Worm (Caenorhabditis elegans) whole organism, L4 larva: ENCODE results near the gene baf-1.

Experiments
- F10B5.3 ChIP-seq: sonication (generic microtip); optimal IDR thresholded peaks from 2 replicates; lab custom pipeline; 2016; ENCODE audit warnings: mild to moderate bottlenecking, missing genetic modification characterization, missing compliant biosample characterization
- F44E2.7 ChIP-seq: fragments of 200-800 bp; sonication (Bioruptor generic); IDR thresholded peaks from 2 replicates; pipeline ENCODE4 v2.1.2; 2022; ENCODE audit warnings: missing genetic modification characterization, missing compliant biosample characterization
- F49E8.2 ChIP-seq: sonication (generic microtip); optimal IDR thresholded peaks from 2 replicates; lab custom pipeline; 2016; ENCODE audit warnings: missing compliant biosample characterization, mild to moderate bottlenecking, missing genetic modification characterization, borderline replicate concordance
- Y48G9A.11 ChIP-seq: fragments of 200-800 bp; sonication (Bioruptor generic); IDR thresholded peaks from 2 replicates; pipeline ENCODE4 v1.3.6; 2022; ENCODE audit warnings: missing genetic modification reagents, missing genetic modification characterization, missing compliant biosample characterization
- Y5F2A.4 ChIP-seq: fragments of 200-800 bp; sonication (Bioruptor generic); optimal IDR thresholded peaks from 2 replicates; lab custom pipeline; 2018; ENCODE audit warnings: mild to moderate bottlenecking, missing genetic modification characterization, missing compliant biosample characterization
- Y75B8A.6 ChIP-seq: fragments of 200-800 bp; sonication (Bioruptor generic); IDR thresholded peaks from 2 replicates; pipeline ENCODE4 v1.3.6; 2022; ENCODE audit warnings: missing genetic modification reagents, missing genetic modification characterization, missing compliant biosample characterization
- ama-1 ChIP-seq: fragments of 150-350 bp; optimal IDR thresholded peaks from 2 replicates; lab custom pipeline; 2014; ENCODE audit warnings: inconsistent platforms, mixed read lengths
- arid-1 ChIP-seq: fragments of 200-800 bp; sonication (Bioruptor generic); conservative IDR thresholded peaks from 2 replicates; pipeline ENCODE4 v1.3.6; 2022; ENCODE audit warnings: missing genetic modification reagents, missing genetic modification characterization, missing compliant biosample characterization
- ceh-82 ChIP-seq: sonication (generic microtip); optimal IDR thresholded peaks from 2 replicates; lab custom pipeline; 2017; ENCODE audit warnings: missing biosample characterization, missing genetic modification characterization
- ces-1 ChIP-seq: fragments of 150-350 bp; sonication (generic microtip); optimal IDR thresholded peaks from 4 replicates; lab custom pipeline; 2014; ENCODE audit warnings: missing biosample characterization, missing genetic modification reagents, missing genetic modification characterization
- daf-12 ChIP-seq: fragments of 150-350 bp; optimal IDR thresholded peaks from 2 replicates; lab custom pipeline; 2014; ENCODE audit warnings: missing biosample characterization, missing genetic modification reagents, missing genetic modification characterization
- daf-16 ChIP-seq, 3 experiments: sonication (generic microtip); optimal IDR thresholded peaks; 2 replicates each; lab custom pipeline; 2016 to 2017; ENCODE audit warnings: missing genetic modification characterization in 3 of 3, missing genetic modification reagents in 3 of 3, mild to moderate bottlenecking in 2 of 3, missing compliant biosample characterization in 2 of 3, missing biosample characterization in 1 of 3, moderate library complexity in 1 of 3
- daf-19 ChIP-seq: fragments of 200-800 bp; sonication (Bioruptor generic); conservative IDR thresholded peaks from 2 replicates; pipeline ENCODE4 v1.3.6; 2022; ENCODE audit warnings: missing genetic modification characterization, missing compliant biosample characterization
- dmd-8 ChIP-seq: fragments of 200-800 bp; sonication (Bioruptor generic); IDR thresholded peaks from 2 replicates; pipeline ENCODE4 v1.3.6; 2022; ENCODE audit warnings: missing genetic modification characterization, missing compliant biosample characterization
- dpl-1 ChIP-seq: fragments of 150-350 bp; optimal IDR thresholded peaks from 2 replicates; lab custom pipeline; 2014; ENCODE audit warnings: missing biosample characterization, missing genetic modification reagents, missing genetic modification characterization
- duxl-1 ChIP-seq: sonication (generic microtip); optimal IDR thresholded peaks from 2 replicates; lab custom pipeline; 2016; ENCODE audit warnings: mild to moderate bottlenecking, missing genetic modification characterization, moderate library complexity, missing compliant biosample characterization; ENCODE audit not compliant: poor library complexity
- dve-1 ChIP-seq: sonication (generic microtip); optimal IDR thresholded peaks from 2 replicates; lab custom pipeline; 2017; ENCODE audit warnings: antibody characterized with exemption, mild to moderate bottlenecking, missing genetic modification characterization, missing compliant biosample characterization; ENCODE audit not compliant: insufficient read depth
- egl-27 ChIP-seq: sonication (generic microtip); optimal IDR thresholded peaks from 3 replicates; lab custom pipeline; 2017; ENCODE audit warnings: missing biosample characterization, missing genetic modification reagents, missing genetic modification characterization
- hif-1 ChIP-seq, 2 experiments: sonication (generic microtip); optimal IDR thresholded peaks; 2 replicates each; lab custom pipeline; 2016 to 2017; ENCODE audit warnings: missing compliant biosample characterization in 2 of 2, missing genetic modification characterization in 2 of 2, missing genetic modification reagents in 2 of 2, missing genotype in 2 of 2, mild to moderate bottlenecking in 1 of 2
- hmg-1.1 ChIP-seq: fragments of 200-800 bp; sonication (Bioruptor generic); IDR thresholded peaks from 2 replicates; pipeline ENCODE4 v1.3.6; 2022; ENCODE audit warnings: missing genetic modification reagents, missing genetic modification characterization, missing compliant biosample characterization
- lim-7 ChIP-seq: fragments of 200-800 bp; sonication (Bioruptor generic); IDR thresholded peaks from 2 replicates; pipeline ENCODE4 v1.3.6; 2022; ENCODE audit warnings: missing genetic modification characterization, missing compliant biosample characterization
- lin-38 ChIP-seq: fragments of 200-800 bp; sonication (Bioruptor generic); IDR thresholded peaks from 2 replicates; pipeline ENCODE4 v1.3.6; 2022; ENCODE audit warnings: missing genetic modification reagents, missing genetic modification characterization, missing compliant biosample characterization
- lsy-2 ChIP-seq, 2 experiments: fragments of 150-350 bp in 1 of 2; sonication (generic microtip) in 1 of 2; optimal IDR thresholded peaks; 2 replicates each; lab custom pipeline; 2014 to 2017; ENCODE audit warnings: missing biosample characterization in 2 of 2, missing genetic modification characterization in 2 of 2
- madf-5 ChIP-seq, 2 experiments: fragments of 200-800 bp; sonication (Bioruptor generic); IDR thresholded peaks; 2 replicates each; pipeline ENCODE4 v1.3.6; 2022; ENCODE audit warnings: missing compliant biosample characterization in 2 of 2, missing genetic modification characterization in 2 of 2
- madf-9 ChIP-seq: fragments of 200-800 bp; sonication (Bioruptor generic); conservative IDR thresholded peaks from 2 replicates; pipeline ENCODE4 v1.3.6; 2022; ENCODE audit warnings: missing genetic modification reagents, missing genetic modification characterization, missing compliant biosample characterization
- mdt-29 ChIP-seq: fragments of 200-800 bp; sonication (Bioruptor generic); IDR thresholded peaks from 2 replicates; pipeline ENCODE4 v1.3.6; 2022; ENCODE audit warnings: missing genetic modification reagents, missing genetic modification characterization, missing compliant biosample characterization
- mep-1 ChIP-seq: fragments of 150-350 bp; sonication (generic microtip); optimal IDR thresholded peaks from 3 replicates; lab custom pipeline; 2014; ENCODE audit warnings: missing biosample characterization, missing genetic modification characterization
- mes-2 ChIP-seq: sonication (generic microtip); optimal IDR thresholded peaks from 2 replicates; lab custom pipeline; 2016; ENCODE audit warnings: missing genotype, mild to moderate bottlenecking, missing genetic modification characterization, missing compliant biosample characterization; ENCODE audit not compliant: poor library complexity, severe bottlenecking
- mxl-3 ChIP-seq: fragments of 200-800 bp; sonication (Bioruptor generic); optimal IDR thresholded peaks from 2 replicates; lab custom pipeline; 2018; ENCODE audit warnings: mild to moderate bottlenecking, missing genetic modification characterization, missing compliant biosample characterization
- nhr-102 ChIP-seq: sonication (generic microtip); optimal IDR thresholded peaks from 2 replicates; lab custom pipeline; 2016; ENCODE audit warnings: mild to moderate bottlenecking, missing genetic modification characterization, moderate library complexity, missing compliant biosample characterization
- nhr-41 ChIP-seq: fragments of 200-800 bp; sonication (Bioruptor generic); IDR thresholded peaks from 2 replicates; pipeline ENCODE4 v1.3.6; 2022; ENCODE audit warnings: missing genetic modification reagents, missing genetic modification characterization, missing compliant biosample characterization
- nhr-42 ChIP-seq: fragments of 200-800 bp; sonication (Bioruptor generic); IDR thresholded peaks from 2 replicates; pipeline ENCODE4 v1.3.6; 2022; ENCODE audit warnings: missing genetic modification characterization, missing compliant biosample characterization
- nhr-76 ChIP-seq: fragments of 150-350 bp; optimal IDR thresholded peaks from 2 replicates; lab custom pipeline; 2014; ENCODE audit warnings: missing biosample characterization, missing genetic modification characterization
- rbr-2 ChIP-seq: sonication (generic microtip); optimal IDR thresholded peaks from 2 replicates; lab custom pipeline; 2016; ENCODE audit warnings: missing genotype, missing genetic modification characterization, missing compliant biosample characterization
- set-16 ChIP-seq: fragments of 200-800 bp; sonication (Bioruptor generic); IDR thresholded peaks from 2 replicates; pipeline ENCODE4 v1.3.6; 2022; ENCODE audit warnings: missing genetic modification reagents, missing genetic modification characterization, missing compliant biosample characterization
- snpc-4 ChIP-seq: fragments of 150-350 bp; optimal IDR thresholded peaks from 2 replicates; lab custom pipeline; 2014; ENCODE audit warnings: missing biosample characterization, missing genetic modification characterization
- unc-130 ChIP-seq: sonication (generic microtip); optimal IDR thresholded peaks from 2 replicates; lab custom pipeline; 2016; ENCODE audit warnings: missing genetic modification reagents, missing genetic modification characterization, missing compliant biosample characterization
- unc-62 ChIP-seq, 3 experiments: fragments of 150-350 bp in 1 of 3; sonication (generic microtip); optimal IDR thresholded peaks in 2 of 3; peaks in 1 of 3; 1 replicate in 1 of 3; 2 replicates in 2 of 3; lab custom pipeline; 2014 to 2017; ENCODE audit warnings: missing biosample characterization in 3 of 3, missing genetic modification characterization in 3 of 3, missing genetic modification reagents in 3 of 3, missing genotype in 1 of 3
- ztf-11 ChIP-seq: fragments of 150-350 bp; optimal IDR thresholded peaks from 2 replicates; lab custom pipeline; 2014; ENCODE audit warnings: missing biosample characterization, missing genetic modification characterization

baf-1 gene

DNA sequence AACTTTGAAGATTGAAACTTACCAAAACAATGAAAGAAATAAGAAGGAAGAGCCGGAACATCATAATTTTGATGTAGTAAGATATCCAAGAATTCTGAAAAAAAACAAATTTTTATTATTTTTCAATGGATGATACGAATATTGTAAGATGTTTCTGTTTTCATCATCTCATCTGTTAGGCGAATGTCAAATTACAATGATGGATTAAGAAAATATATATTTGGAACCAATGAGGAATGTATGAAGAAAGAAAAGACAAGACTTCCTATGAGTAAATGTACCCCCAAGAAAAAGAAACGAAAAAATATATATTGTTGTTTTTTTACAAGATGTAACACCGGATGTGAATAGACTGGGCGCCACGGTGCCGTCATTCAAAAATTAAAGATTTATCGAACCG lies 41.0 kb upstream of the baf-1 start, which contains the start of gene T26G10.5:
T26G10.5 (minus strand) TSS at position 101 of the 400 bp plus-strand sequence.
- TF ChIP-seq lim-7 (no peak), F10B5.3 (tag; lab: Kevin White, UChicago) (no peak), daf-12 (tag; lab: Kevin White, UChicago) (no peak), daf-19 (GFP tag; lab: Robert Waterston, UW) (no peak), set-16 (GFP tag; lab: Robert Waterston, UW) (no peak), egl-27 (tag; lab: Kevin White, UChicago) (no peak)

DNA sequence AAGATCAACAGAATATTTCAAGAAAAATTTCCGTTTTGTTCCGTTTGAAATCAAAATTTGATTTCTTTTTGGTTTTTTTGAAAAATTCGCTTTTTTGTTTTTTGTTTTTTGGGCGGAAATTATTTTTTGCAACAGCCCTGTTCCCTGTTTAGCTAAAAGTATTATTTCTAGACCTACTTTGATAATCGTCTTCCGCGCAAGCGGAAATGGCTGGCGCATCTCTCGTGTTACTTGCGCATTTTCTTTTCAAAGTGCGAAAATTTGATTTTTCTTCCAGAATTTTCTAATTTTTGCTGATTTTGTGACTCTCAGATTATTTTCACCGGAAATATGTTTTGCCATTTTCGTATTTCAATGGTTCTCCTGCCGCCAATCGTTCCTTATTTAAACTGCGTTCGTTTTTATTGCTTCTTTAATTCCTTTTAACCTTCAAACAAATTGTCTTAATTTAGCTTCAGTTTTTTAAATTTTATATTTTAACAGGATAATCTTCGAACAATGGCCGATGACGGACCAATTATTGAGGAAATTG lies 33.6 kb upstream of the baf-1 start, which contains the start of gene cpar-1:
cpar-1 (plus strand) TSS at position 482 of the 532 bp plus-strand sequence.
- TF ChIP-seq F49E8.2 (tag; lab: Kevin White, UChicago) (peak; percentile 55), F10B5.3 (tag; lab: Kevin White, UChicago) (no peak), arid-1 (GFP tag; lab: Robert Waterston, UW) (no peak), rbr-2 (tag; lab: Kevin White, UChicago) (no peak), mep-1 (tag; lab: Kevin White, UChicago) (no peak), madf-5 (GFP tag; IDR thresholded peaks at IDR 0.05; lab: Robert Waterston, UW) (no peak), F44E2.7 (no peak), unc-130 (GFP tag; lab: Kevin White, UChicago) (peak; percentile 9), madf-9 (GFP tag; lab: Robert Waterston, UW) (no peak), mes-2 (tag; lab: Kevin White, UChicago) (no peak), nhr-41 (no peak), snpc-4 (tag; lab: Kevin White, UChicago) (no peak)

DNA sequence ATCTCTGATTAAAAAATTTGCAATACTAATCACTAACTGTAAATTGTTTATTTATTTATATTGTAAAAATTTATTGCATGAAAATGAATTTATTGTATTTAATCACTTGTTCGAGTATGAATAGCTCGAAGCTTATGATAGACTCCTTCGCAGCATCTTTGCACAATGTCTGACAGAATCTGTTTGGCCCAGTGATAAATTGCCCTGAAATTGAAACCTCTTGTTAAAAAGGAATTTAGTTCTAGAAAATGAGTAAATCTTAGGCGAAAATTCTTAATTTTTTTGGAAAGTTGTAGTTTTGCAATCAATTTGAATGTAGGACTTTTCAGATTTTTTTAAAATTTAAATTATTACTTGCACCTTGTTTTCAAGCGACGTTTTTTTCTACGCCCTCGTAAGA lies 32.3 kb upstream of the baf-1 start:
- TF ChIP-seq arid-1 (GFP tag; lab: Robert Waterston, UW) (peak; percentile 15; the same call in 1 of the 2 replicates), ces-1 (GFP tag; lab: Kevin White, UChicago) (no peak), lin-38 (GFP tag; lab: Robert Waterston, UW) (peak; percentile 38)

DNA sequence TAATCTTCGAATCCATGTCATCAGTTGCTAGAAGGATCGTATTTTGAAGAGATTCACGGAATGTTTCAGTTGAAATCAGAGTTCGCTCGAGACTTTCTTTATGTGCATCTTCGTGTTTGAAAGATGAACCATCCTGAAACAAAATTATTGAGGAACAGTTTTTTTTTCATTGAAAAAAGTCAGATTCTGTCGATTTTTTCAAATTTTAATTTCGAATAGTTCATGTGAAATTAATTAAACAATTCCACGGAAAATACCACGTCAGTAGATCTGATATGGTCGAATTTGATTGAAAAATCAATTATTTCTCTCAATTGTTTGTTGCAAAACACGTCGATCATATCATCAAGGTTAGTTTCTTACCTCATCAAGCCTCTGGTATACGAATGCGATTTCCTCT lies 27.9 kb upstream of the baf-1 start, which contains the start of gene F54C8.1:
F54C8.1 (plus strand) TSS at position 301 of the 400 bp plus-strand sequence.
- TF ChIP-seq Y48G9A.11 (no peak), ztf-11 (tag; lab: Kevin White, UChicago) (no peak), hif-1 (tag; optimal IDR thresholded peaks at IDR 0.05; lab: Kevin White, UChicago) (no peak), dmd-8 (GFP tag; lab: Robert Waterston, UW) (no peak), mxl-3 (no peak), lsy-2 (tag; optimal IDR thresholded peaks at IDR 0.05; lab: Kevin White, UChicago) (no peak), nhr-76 (no peak), mdt-29 (GFP tag; lab: Robert Waterston, UW) (no peak), daf-16 (GFP tag; optimal IDR thresholded peaks at IDR 0.05; lab: Kevin White, UChicago) (no peak), daf-16 (tag; optimal IDR thresholded peaks at IDR 0.05; lab: Kevin White, UChicago) (no peak), nhr-102 (tag; lab: Kevin White, UChicago) (no peak), Y75B8A.6 (GFP tag; lab: Robert Waterston, UW) (no peak), F44E2.7 (no peak)

DNA sequence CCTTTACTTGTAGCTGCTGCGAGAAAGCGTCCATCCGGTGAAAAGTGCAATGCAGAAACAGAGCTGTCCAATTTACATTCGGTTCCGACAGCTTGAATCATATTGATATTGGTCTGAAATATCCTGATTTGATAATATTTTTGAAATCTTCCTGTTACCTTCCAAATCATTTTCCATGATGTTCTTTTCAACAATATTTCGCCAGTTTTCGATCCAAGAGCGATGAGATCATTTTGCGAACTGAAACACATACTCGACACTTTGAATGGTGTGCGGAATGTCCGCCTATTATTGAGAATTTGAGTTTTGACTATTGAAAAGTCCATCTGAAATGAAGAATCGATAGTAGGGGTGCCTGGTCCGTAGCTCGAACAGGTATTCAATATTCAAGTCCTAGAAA lies 26.1 kb upstream of the baf-1 start, which contains the start of gene emb-30:
emb-30 (minus strand) TSS at position 328 of the 400 bp plus-strand sequence.
- TF ChIP-seq nhr-42 (GFP tag; lab: Robert Waterston, UW), result no peak
- TF ChIP-seq daf-16 (GFP tag; optimal IDR thresholded peaks at IDR 0.05; lab: Kevin White, UChicago), result no peak
- TF ChIP-seq daf-16 (tag; optimal IDR thresholded peaks at IDR 0.05; lab: Kevin White, UChicago), result peak; percentile 12
- TF ChIP-seq ceh-82 (tag; lab: Kevin White, UChicago), result no peak
- TF ChIP-seq dve-1 (tag; lab: Kevin White, UChicago), result no peak
- TF ChIP-seq madf-5 (GFP tag; IDR thresholded peaks at IDR 0.05; lab: Robert Waterston, UW), result 0 out of 4 replicates have a peak, but pooled peaks of 1 of the 2 experiments have one; percentile 2
- no peak for TF ChIP-seq dpl-1 (GFP tag; lab: Kevin White, UChicago)
- no peak for TF ChIP-seq Y5F2A.4 (GFP tag; lab: Kevin White, UChicago)
- peak; percentile 34 for TF ChIP-seq duxl-1 (tag; lab: Kevin White, UChicago)
- no peak for TF ChIP-seq hmg-1.1 (GFP tag; lab: Robert Waterston, UW)
- peak; percentile 88 for TF ChIP-seq ama-1 (lab: Kevin White, UChicago)
- TF ChIP-seq lsy-2 (tag; optimal IDR thresholded peaks at IDR 0.05; lab: Kevin White, UChicago), result peak in 1 of 2 experiments; percentile 20
- TF ChIP-seq hif-1 (tag; optimal IDR thresholded peaks at IDR 0.05; lab: Kevin White, UChicago), result no peak
- TF ChIP-seq unc-62 (GFP tag; optimal IDR thresholded peaks at IDR 0.05 in 1 of 2; lab: Kevin White, UChicago), result peak in 1 of 2 experiments; percentile 8
- no peak for TF ChIP-seq unc-62 (tag; optimal IDR thresholded peaks at IDR 0.05; lab: Kevin White, UChicago)
